Fruit fly (Drosophila melanogaster) whole organism: ENCODE measurements around the gene vnd.

Experiments
- CG8478 ChIP-seq: fragments of >200 bp; optimal IDR thresholded peaks from 2 replicates; lab custom pipeline; 2018; ENCODE audit warnings: inconsistent platforms
- Dll ChIP-seq: fragments of >200 bp; optimal IDR thresholded peaks from 2 replicates; lab custom pipeline; 2017
- EcR ChIP-seq, 2 experiments: fragments of >200 bp; optimal IDR thresholded peaks; 2 replicates each; lab custom pipeline; 2017; ENCODE audit warnings: missing biosample characterization in 2 of 2, missing genetic modification characterization in 2 of 2, missing genetic modification reagents in 2 of 2
- pan ChIP-seq: fragments of >200 bp; optimal IDR thresholded peaks from 2 replicates; lab custom pipeline; 2017
- psq ChIP-seq: fragments of >200 bp; optimal IDR thresholded peaks from 2 replicates; lab custom pipeline; 2017
- usp ChIP-seq: fragments of >200 bp; optimal IDR thresholded peaks from 2 replicates; lab custom pipeline; 2017; ENCODE audit warnings: missing biosample characterization, missing genetic modification characterization, mixed read lengths

vnd gene

dm6 chrX:581825-582224 is at the start of gene vnd:
Gene vnd (plus strand): TSS chrX:582121.
- TF ChIP-seq Dll (lab: Kevin White, UChicago): no peak
- TF ChIP-seq pan (lab: Kevin White, UChicago): no peak
- no peak for TF ChIP-seq EcR (GFP tag; optimal IDR thresholded peaks at IDR 0.05; lab: Kevin White, UChicago)
- no peak for TF ChIP-seq usp (GFP tag; lab: Kevin White, UChicago)
- no peak for TF ChIP-seq CG8478 (lab: Kevin White, UChicago)

dm6 chrX:542069-542468 is 39.9 kb upstream of the vnd start:
- TF ChIP-seq Dll (lab: Kevin White, UChicago) (no peak), pan (lab: Kevin White, UChicago) (no peak), usp (GFP tag; lab: Kevin White, UChicago) (no peak), psq (no peak), EcR (GFP tag; optimal IDR thresholded peaks at IDR 0.05; lab: Kevin White, UChicago) (no peak)

dm6 chrX:546372-547006 is 35.4 kb upstream of the vnd start:
- TF ChIP-seq CG8478 (lab: Kevin White, UChicago) (no peak), psq (no peak), EcR (GFP tag; optimal IDR thresholded peaks at IDR 0.05; lab: Kevin White, UChicago) (no peak), Dll (lab: Kevin White, UChicago) (no peak), usp (GFP tag; lab: Kevin White, UChicago) (no peak), pan (lab: Kevin White, UChicago) (no peak)

- TF ChIP-seq CG8478 (lab: Kevin White, UChicago) (no peak), psq (no peak), pan (lab: Kevin White, UChicago) (no peak), Dll (lab: Kevin White, UChicago) (no peak), EcR (GFP tag; optimal IDR thresholded peaks at IDR 0.05; lab: Kevin White, UChicago) (no peak), usp (GFP tag; lab: Kevin White, UChicago) (no peak)
These were observed 1.3 kb upstream of the vnd start for dm6 chrX:580635-581034.

dm6 chrX:588941-589340 is 7.0 kb downstream of the vnd start:
- no peak for TF ChIP-seq usp (GFP tag; lab: Kevin White, UChicago)

dm6 chrX:590479-590878 is 8.6 kb downstream of the vnd start:
- TF ChIP-seq CG8478 (lab: Kevin White, UChicago) (no peak), psq (no peak), pan (lab: Kevin White, UChicago) (no peak), usp (GFP tag; lab: Kevin White, UChicago) (no peak), Dll (lab: Kevin White, UChicago) (no peak), EcR (GFP tag; optimal IDR thresholded peaks at IDR 0.05; lab: Kevin White, UChicago) (no peak)

dm6 chrX:592588-593288 is 10.8 kb downstream of the vnd start:
- TF ChIP-seq usp (GFP tag; lab: Kevin White, UChicago): no peak
- no peak for TF ChIP-seq CG8478 (lab: Kevin White, UChicago)
- no peak for TF ChIP-seq psq
- no peak for TF ChIP-seq pan (lab: Kevin White, UChicago)
- no peak for TF ChIP-seq EcR (GFP tag; optimal IDR thresholded peaks at IDR 0.05; lab: Kevin White, UChicago)
- TF ChIP-seq Dll (lab: Kevin White, UChicago): no peak

- TF ChIP-seq usp (GFP tag; lab: Kevin White, UChicago) (no peak), EcR (GFP tag; optimal IDR thresholded peaks at IDR 0.05; lab: Kevin White, UChicago) (no peak), Dll (lab: Kevin White, UChicago) (no peak), pan (lab: Kevin White, UChicago) (no peak), psq (no peak), CG8478 (lab: Kevin White, UChicago) (no peak)
These were observed 15.1 kb downstream of the vnd start for dm6 chrX:597057-597456.

- TF ChIP-seq Dll (lab: Kevin White, UChicago): no peak
- TF ChIP-seq psq: no peak
- TF ChIP-seq EcR (GFP tag; optimal IDR thresholded peaks at IDR 0.05; lab: Kevin White, UChicago): no peak
- no peak for TF ChIP-seq CG8478 (lab: Kevin White, UChicago)
- TF ChIP-seq usp (GFP tag; lab: Kevin White, UChicago): no peak
These were observed 16.6 kb downstream of the vnd start for dm6 chrX:598322-599057.

- no peak for TF ChIP-seq pan (lab: Kevin White, UChicago)
- no peak for TF ChIP-seq Dll (lab: Kevin White, UChicago)
- no peak for TF ChIP-seq CG8478 (lab: Kevin White, UChicago)
- no peak for TF ChIP-seq EcR (GFP tag; optimal IDR thresholded peaks at IDR 0.05; lab: Kevin White, UChicago)
- no peak for TF ChIP-seq psq
- TF ChIP-seq usp (GFP tag; lab: Kevin White, UChicago): no peak
These were observed 17.8 kb downstream of the vnd start for dm6 chrX:599727-600126.

- no peak for TF ChIP-seq psq
- no peak for TF ChIP-seq CG8478 (lab: Kevin White, UChicago)
- TF ChIP-seq pan (lab: Kevin White, UChicago): no peak
- no peak for TF ChIP-seq Dll (lab: Kevin White, UChicago)
- no peak for TF ChIP-seq EcR (GFP tag; optimal IDR thresholded peaks at IDR 0.05; lab: Kevin White, UChicago)
- no peak for TF ChIP-seq usp (GFP tag; lab: Kevin White, UChicago)
These were observed 20.1 kb downstream of the vnd start for dm6 chrX:601984-602383.
